Fruit fly (Drosophila melanogaster) whole organism, embryonic: ENCODE results near the gene Orct2.

Experiments used
- Ada2b ChIP-seq: fragments of 200-800 bp; sonication (Bioruptor generic); IDR thresholded peaks from 2 replicates; pipeline ENCODE4 v1.3.6; 2022; ENCODE audit warnings: missing biosample characterization, missing genetic modification characterization
- BEAF-32 ChIP-seq: fragments of 200-800 bp; sonication (Bioruptor generic); optimal IDR thresholded peaks from 3 replicates; lab custom pipeline; 2017; ENCODE audit warnings: missing biosample characterization, missing genetic modification characterization, mild to moderate bottlenecking, moderate library complexity, missing genetic modification reagents
- CG10654 ChIP-seq: fragments of 200-800 bp; sonication (Bioruptor generic); optimal IDR thresholded peaks from 2 replicates; lab custom pipeline; 2016; ENCODE audit warnings: missing biosample characterization, missing genetic modification characterization
- CG11247 ChIP-seq: fragments of 200-800 bp; sonication (Bioruptor generic); IDR thresholded peaks from 2 replicates; pipeline ENCODE4 v1.3.6; 2022; ENCODE audit warnings: missing biosample characterization, missing genetic modification characterization
- CG13287 ChIP-seq: fragments of 200-800 bp; sonication (Bioruptor generic); IDR thresholded peaks from 2 replicates; pipeline ENCODE4 v1.3.6; 2022; ENCODE audit warnings: missing biosample characterization, missing genetic modification characterization; ENCODE audit not compliant: partially characterized antibody
- CG13424 ChIP-seq: fragments of 200-800 bp; sonication (Bioruptor generic); optimal IDR thresholded peaks from 2 replicates; lab custom pipeline; 2019; ENCODE audit warnings: missing biosample characterization, mild to moderate bottlenecking, missing genetic modification characterization, moderate library complexity
- CG13624 ChIP-seq: fragments of 200-800 bp; sonication (Bioruptor generic); optimal IDR thresholded peaks from 2 replicates; lab custom pipeline; 2016; ENCODE audit warnings: missing biosample characterization, missing genetic modification characterization
- CG14014 ChIP-seq: fragments of 200-800 bp; sonication (Bioruptor generic); IDR thresholded peaks from 2 replicates; pipeline ENCODE4 v1.3.6; 2022; ENCODE audit warnings: missing biosample characterization, missing genetic modification characterization
- CG14441 ChIP-seq: fragments of 200-800 bp; sonication (Bioruptor generic); IDR thresholded peaks from 2 replicates; pipeline ENCODE4 v1.3.6; 2022; ENCODE audit warnings: missing biosample characterization, missing genetic modification characterization
- CG16863 ChIP-seq: fragments of 200-800 bp; sonication (Bioruptor generic); optimal IDR thresholded peaks from 3 replicates; lab custom pipeline; 2016; ENCODE audit warnings: missing biosample characterization, missing genetic modification characterization
- CG17568 ChIP-seq: fragments of 200-800 bp; sonication (Bioruptor generic); optimal IDR thresholded peaks from 2 replicates; lab custom pipeline; 2018; ENCODE audit warnings: missing biosample characterization, mild to moderate bottlenecking, missing genetic modification characterization, moderate library complexity
- CG17912 ChIP-seq: fragments of 200-800 bp; sonication (Bioruptor generic); optimal IDR thresholded peaks from 2 replicates; lab custom pipeline; 2018; ENCODE audit warnings: missing biosample characterization, mild to moderate bottlenecking, missing genetic modification characterization
- CG18262 ChIP-seq: fragments of 200-800 bp; optimal IDR thresholded peaks from 3 replicates; lab custom pipeline; 2019; ENCODE audit warnings: missing biosample characterization, mild to moderate bottlenecking, missing genetic modification characterization, moderate library complexity
- CG1832 ChIP-seq: fragments of 200-800 bp; sonication (Bioruptor generic); optimal IDR thresholded peaks from 2 replicates; lab custom pipeline; 2017; ENCODE audit warnings: missing biosample characterization, mild to moderate bottlenecking, missing genetic modification characterization, inconsistent platforms
- CG2120 ChIP-seq: fragments of 200-800 bp; sonication (Bioruptor generic); optimal IDR thresholded peaks from 3 replicates; lab custom pipeline; 2016; ENCODE audit warnings: missing biosample characterization, missing genetic modification characterization
- CG2199 ChIP-seq: fragments of 200-800 bp; sonication (Bioruptor generic); IDR thresholded peaks from 3 replicates; pipeline ENCODE4 v1.3.6; 2022; ENCODE audit warnings: missing biosample characterization, missing genetic modification characterization
- CG3065 ChIP-seq: fragments of 200-800 bp; sonication (Bioruptor generic); optimal IDR thresholded peaks from 2 replicates; lab custom pipeline; 2016; ENCODE audit warnings: missing biosample characterization, missing genetic modification characterization
- CG3163 ChIP-seq: fragments of 200-800 bp; sonication (Bioruptor generic); optimal IDR thresholded peaks from 3 replicates; lab custom pipeline; 2016; ENCODE audit warnings: missing biosample characterization, missing genetic modification characterization
- CG33557 ChIP-seq: fragments of 200-800 bp; sonication (Bioruptor generic); optimal IDR thresholded peaks from 2 replicates; lab custom pipeline; 2019; ENCODE audit warnings: missing biosample characterization, mild to moderate bottlenecking, missing genetic modification characterization, moderate library complexity
- CG4707 ChIP-seq: fragments of 200-800 bp; sonication (Bioruptor generic); optimal IDR thresholded peaks from 2 replicates; lab custom pipeline; 2018; ENCODE audit warnings: missing biosample characterization, mild to moderate bottlenecking, missing genetic modification characterization, moderate library complexity
- CG9876 ChIP-seq: fragments of 200-800 bp; sonication (Bioruptor generic); optimal IDR thresholded peaks from 2 replicates; lab custom pipeline; 2016; ENCODE audit warnings: missing biosample characterization, missing genetic modification characterization
- CHES-1-like ChIP-seq: fragments of 200-800 bp; sonication (Bioruptor generic); optimal IDR thresholded peaks from 2 replicates; lab custom pipeline; 2016; ENCODE audit warnings: missing biosample characterization, missing genetic modification characterization
- Doc3 ChIP-seq: fragments of 200-800 bp; sonication (Bioruptor generic); IDR thresholded peaks from 3 replicates; pipeline ENCODE4 v1.3.6; 2022; ENCODE audit warnings: missing biosample characterization, missing genetic modification characterization; ENCODE audit not compliant: partially characterized antibody
- Drgx ChIP-seq: fragments of 200-800 bp; sonication (Bioruptor generic); IDR thresholded peaks from 2 replicates; pipeline ENCODE4 v1.3.6; 2022; ENCODE audit warnings: missing biosample characterization, missing genetic modification characterization
- Eip74EF ChIP-seq, 2 experiments: fragments of 200-800 bp in 1 of 2; fragments of >200 bp in 1 of 2; sonication (Bioruptor generic) in 1 of 2; optimal IDR thresholded peaks; 2 replicates each; lab custom pipeline; 2017 to 2019; ENCODE audit warnings: missing biosample characterization in 2 of 2, missing genetic modification characterization in 2 of 2, mild to moderate bottlenecking in 1 of 2, moderate library complexity in 1 of 2
- Elba2 ChIP-seq: fragments of 200-800 bp; sonication (Bioruptor generic); optimal IDR thresholded peaks from 3 replicates; lab custom pipeline; 2016; ENCODE audit warnings: missing biosample characterization, missing genetic modification characterization
- Gsc ChIP-seq: fragments of 200-800 bp; sonication (Bioruptor generic); IDR thresholded peaks from 2 replicates; pipeline ENCODE4 v1.3.6; 2022; ENCODE audit warnings: missing biosample characterization, missing genetic modification characterization
- HLHmδ ChIP-seq: fragments of 200-800 bp; sonication (Bioruptor generic); optimal IDR thresholded peaks from 2 replicates; lab custom pipeline; 2018; ENCODE audit warnings: missing biosample characterization, mild to moderate bottlenecking, missing genetic modification characterization, moderate library complexity
- HmgZ ChIP-seq: fragments of 200-800 bp; sonication (Bioruptor generic); optimal IDR thresholded peaks from 2 replicates; lab custom pipeline; 2018; ENCODE audit warnings: missing biosample characterization, mild to moderate bottlenecking, missing genetic modification characterization
- Kr ChIP-seq: fragments of 200-800 bp; sonication (Bioruptor generic); optimal IDR thresholded peaks from 2 replicates; lab custom pipeline; 2017; ENCODE audit warnings: missing biosample characterization, mild to moderate bottlenecking, missing genetic modification characterization
- Lpt ChIP-seq: fragments of >200 bp; optimal IDR thresholded peaks from 2 replicates; lab custom pipeline; 2018; ENCODE audit warnings: missing biosample characterization, missing genetic modification characterization
- Max ChIP-seq: fragments of 200-800 bp; sonication (Bioruptor generic); optimal IDR thresholded peaks from 2 replicates; lab custom pipeline; 2016; ENCODE audit warnings: missing biosample characterization, mild to moderate bottlenecking, missing genetic modification characterization
- Sox102F ChIP-seq: fragments of 200-800 bp; sonication (Bioruptor generic); optimal IDR thresholded peaks from 2 replicates; lab custom pipeline; 2018; ENCODE audit warnings: missing biosample characterization, mild to moderate bottlenecking, missing genetic modification characterization, moderate library complexity
- Taf1 ChIP-seq: fragments of 200-800 bp; sonication (Bioruptor generic); IDR thresholded peaks from 2 replicates; pipeline ENCODE4 v1.3.6; 2022; ENCODE audit warnings: missing biosample characterization, missing genetic modification characterization
- Vsx1 ChIP-seq: fragments of 200-800 bp; sonication (Bioruptor generic); optimal IDR thresholded peaks from 2 replicates; lab custom pipeline; 2017; ENCODE audit warnings: missing biosample characterization, mild to moderate bottlenecking, missing genetic modification characterization, missing genetic modification reagents
- esg ChIP-seq: fragments of 200-800 bp; sonication (Bioruptor generic); conservative IDR thresholded peaks from 2 replicates; pipeline ENCODE4 v1.3.6; 2022; ENCODE audit warnings: missing biosample characterization, missing genetic modification characterization
- gt ChIP-seq: fragments of 200-800 bp; sonication (Bioruptor generic); IDR thresholded peaks from 2 replicates; pipeline ENCODE4 v1.3.6; 2022; ENCODE audit warnings: missing biosample characterization, missing genetic modification characterization
- hbn ChIP-seq: fragments of 200-800 bp; sonication (Bioruptor generic); IDR thresholded peaks from 2 replicates; pipeline ENCODE4 v1.3.6; 2022; ENCODE audit warnings: missing biosample characterization, missing genetic modification characterization; ENCODE audit not compliant: partially characterized antibody
- jumu ChIP-seq: fragments of 200-800 bp; sonication (Bioruptor generic); optimal IDR thresholded peaks from 3 replicates; lab custom pipeline; 2016; ENCODE audit warnings: missing biosample characterization, missing genetic modification characterization
- lilli ChIP-seq: fragments of 200-800 bp; sonication (Bioruptor generic); optimal IDR thresholded peaks from 3 replicates; lab custom pipeline; 2016; ENCODE audit warnings: missing biosample characterization, missing genetic modification characterization
- peb ChIP-seq: fragments of 200-800 bp; sonication (Bioruptor generic); IDR thresholded peaks from 2 replicates; pipeline ENCODE4 v1.3.6; 2022; ENCODE audit warnings: missing biosample characterization, missing genetic modification characterization
- pho ChIP-seq: fragments of 200-800 bp; sonication (Bioruptor generic); optimal IDR thresholded peaks from 2 replicates; lab custom pipeline; 2016; ENCODE audit warnings: missing biosample characterization, missing genetic modification characterization
- shn ChIP-seq: fragments of 200-800 bp; sonication (Bioruptor generic); optimal IDR thresholded peaks from 3 replicates; lab custom pipeline; 2016; ENCODE audit warnings: missing biosample characterization, missing genetic modification characterization
- sisA ChIP-seq: fragments of 200-800 bp; sonication (Bioruptor generic); IDR thresholded peaks from 2 replicates; pipeline ENCODE4 v1.3.6; 2022; ENCODE audit warnings: missing biosample characterization, missing genetic modification characterization
- tin ChIP-seq: fragments of 200-800 bp; sonication (Bioruptor generic); optimal IDR thresholded peaks from 3 replicates; lab custom pipeline; 2016; ENCODE audit warnings: missing biosample characterization, missing genetic modification characterization
- tna ChIP-seq: fragments of 200-800 bp; sonication (Bioruptor generic); IDR thresholded peaks from 2 replicates; pipeline ENCODE4 v1.3.6; 2022; ENCODE audit warnings: missing biosample characterization, missing genetic modification characterization; ENCODE audit not compliant: partially characterized antibody
- trh ChIP-seq: fragments of 200-800 bp; sonication (Bioruptor generic); optimal IDR thresholded peaks from 2 replicates; lab custom pipeline; 2016; ENCODE audit warnings: missing biosample characterization, missing genetic modification characterization
- tx ChIP-seq: fragments of 200-800 bp; sonication (Bioruptor generic); optimal IDR thresholded peaks from 2 replicates; lab custom pipeline; 2016; ENCODE audit warnings: missing biosample characterization, missing genetic modification characterization
- zf30C ChIP-seq: fragments of 200-800 bp; sonication (Bioruptor generic); optimal IDR thresholded peaks from 3 replicates; lab custom pipeline; 2018; ENCODE audit warnings: missing biosample characterization, mild to moderate bottlenecking, missing genetic modification characterization

The Orct2 gene

dm6 chr3R:24259278-24260040, 13.4 kb upstream of the Orct2 start (continued):
- TF ChIP-seq CG16863 (peak; percentile 89), pho (GFP tag; lab: Kevin White, UChicago) (peak; percentile 89), Ada2b (GFP tag; lab: Robert Waterston, UW) (peak; percentile 86), hbn (GFP tag; lab: Robert Waterston, UW) (no peak), CG10654 (GFP tag; lab: Kevin White, UChicago) (peak; percentile 81), CG4707 (GFP tag; lab: Kevin White, UChicago) (peak; percentile 83), lilli (GFP tag; lab: Kevin White, UChicago) (peak; percentile 95), Drgx (GFP tag; lab: Robert Waterston, UW) (peak; percentile 93), shn (GFP tag; lab: Kevin White, UChicago) (peak; percentile 78), Elba2 (GFP tag; lab: Kevin White, UChicago) (no peak), sisA (peak; percentile 87), esg (GFP tag; lab: Robert Waterston, UW) (peak; percentile 82), Sox102F (GFP tag; lab: Kevin White, UChicago) (peak; percentile 89), CG17568 (GFP tag; lab: Kevin White, UChicago) (no peak), CG3065 (peak; percentile 85), Gsc (GFP tag; lab: Robert Waterston, UW) (0 out of 2 replicates have a peak, but pooled peaks have one; percentile 18), CG14441 (GFP tag; lab: Robert Waterston, UW) (peak; percentile 83), CG18262 (tag; lab: Kevin White, UChicago) (peak; percentile 91), CG13624 (GFP tag; lab: Kevin White, UChicago) (peak; percentile 89), trh (GFP tag; lab: Kevin White, UChicago) (peak; percentile 51), CHES-1-like (GFP tag; lab: Kevin White, UChicago) (peak; percentile 89), peb (GFP tag; lab: Robert Waterston, UW) (peak; percentile 80), CG3163 (GFP tag; lab: Kevin White, UChicago) (no peak), CG2120 (GFP tag; lab: Kevin White, UChicago) (peak; percentile 96), jumu (GFP tag; lab: Kevin White, UChicago) (peak; percentile 88), Vsx1 (GFP tag; lab: Kevin White, UChicago) (peak; percentile 85), tna (no peak), CG17912 (GFP tag; lab: Kevin White, UChicago) (no peak), CG13287 (GFP tag; lab: Robert Waterston, UW) (0 out of 2 replicates have a peak, but pooled peaks have one; percentile 13), Kr (peak; percentile 53), Max (GFP tag; lab: Kevin White, UChicago) (peak; percentile 86), CG33557 (GFP tag; lab: Kevin White, UChicago) (peak; percentile 61), gt (GFP tag; lab: Robert Waterston, UW) (peak; percentile 42; the same call in 1 of the 2 replicates), Doc3 (GFP tag; lab: Robert Waterston, UW) (no peak), Taf1 (GFP tag; lab: Robert Waterston, UW) (peak; percentile 85), CG14014 (GFP tag; lab: Robert Waterston, UW) (peak; percentile 88), zf30C (GFP tag; lab: Kevin White, UChicago) (no peak), Lpt (GFP tag; lab: Kevin White, UChicago) (no peak), BEAF-32 (GFP tag; lab: Kevin White, UChicago) (no peak), tx (peak; percentile 88), tin (GFP tag; lab: Kevin White, UChicago) (peak; percentile 89), CG1832 (GFP tag; lab: Kevin White, UChicago) (no peak), Eip74EF (GFP tag; optimal IDR thresholded peaks at IDR 0.05; lab: Kevin White, UChicago) (peak in 1 of 2 experiments; percentile 69), HLHmδ (GFP tag; lab: Kevin White, UChicago) (peak; percentile 24), CG9876 (GFP tag; lab: Kevin White, UChicago) (peak; percentile 85), CG11247 (GFP tag; lab: Robert Waterston, UW) (peak; percentile 87), HmgZ (tag; lab: Kevin White, UChicago) (peak; percentile 91), CG2199 (GFP tag; lab: Robert Waterston, UW) (peak; percentile 93), CG13424 (peak; percentile 86)
